Fruit fly (Drosophila melanogaster) whole organism, larva: ENCODE results near the gene Cyp6v1.

Experiments used
- noc ChIP-seq: fragments of 200-800 bp; sonication (Bioruptor generic); optimal IDR thresholded peaks from 3 replicates; lab custom pipeline; 2019; ENCODE audit warnings: missing biosample characterization, mild to moderate bottlenecking, missing genetic modification characterization, moderate library complexity

Cyp6v1 gene

DNA sequence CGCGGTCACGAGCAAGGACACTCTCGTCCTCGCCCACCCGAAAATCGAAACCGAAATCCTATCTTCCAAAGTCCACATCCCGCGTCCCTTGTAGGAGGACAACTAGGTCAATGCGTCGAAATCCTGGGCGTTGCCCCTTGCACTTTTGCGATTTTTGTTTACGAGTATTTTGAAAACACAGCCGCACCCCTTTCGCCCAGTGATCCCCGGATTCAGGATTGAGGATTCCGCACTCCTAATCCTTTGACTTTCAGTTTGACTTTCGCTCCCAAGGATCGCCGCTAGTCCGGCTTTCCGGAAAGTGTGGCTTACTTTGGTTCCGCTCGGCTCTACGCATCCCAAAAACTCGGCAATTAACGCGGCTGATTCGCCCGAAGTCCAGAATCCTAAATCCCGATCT is 23.5 kb downstream of the Cyp6v1 start:
- no peak for TF ChIP-seq noc (tag; lab: Kevin White, UChicago)

DNA sequence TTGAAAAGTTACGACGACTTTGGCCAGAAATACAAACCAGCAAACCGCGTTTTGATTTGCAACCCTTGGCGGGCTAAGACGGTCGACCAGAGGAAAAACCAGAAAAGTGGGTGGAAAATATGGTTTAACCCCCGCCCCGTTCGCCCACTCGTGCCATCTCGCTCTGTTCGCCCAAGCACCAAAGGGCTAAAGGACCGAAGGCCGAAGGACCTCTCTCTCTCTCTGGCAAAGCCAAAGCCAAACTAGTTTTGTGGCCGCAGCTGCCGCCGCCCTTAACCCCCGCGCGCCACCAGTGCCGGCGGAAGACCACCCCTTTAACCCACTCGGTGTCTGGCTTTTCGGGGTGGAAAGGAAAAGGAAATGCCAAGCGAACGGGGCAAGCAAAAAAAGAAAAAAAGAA is 30.3 kb downstream of the Cyp6v1 start:
- TF ChIP-seq noc (tag; lab: Kevin White, UChicago): no peak

DNA sequence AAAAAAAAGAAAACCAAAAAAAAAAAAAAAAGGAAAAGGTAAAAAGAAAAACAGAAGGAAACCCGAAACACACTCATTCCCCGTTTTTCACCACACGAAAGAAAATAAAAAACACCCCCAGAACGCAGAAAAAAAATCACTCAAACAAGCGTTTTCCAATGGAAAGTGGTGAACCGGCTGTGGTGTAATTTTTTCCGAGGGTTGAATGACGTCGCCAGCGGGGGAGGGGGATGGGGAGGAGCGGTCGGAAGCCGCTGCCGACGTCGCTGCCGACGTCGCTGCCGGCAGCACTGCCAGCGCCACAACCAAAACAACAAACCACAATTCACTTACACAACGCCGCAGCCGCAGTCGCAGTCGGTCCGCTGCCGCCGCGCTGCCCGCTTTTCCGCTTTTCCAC is 32.6 kb downstream of the Cyp6v1 start:
- no peak for TF ChIP-seq noc (tag; lab: Kevin White, UChicago)

DNA sequence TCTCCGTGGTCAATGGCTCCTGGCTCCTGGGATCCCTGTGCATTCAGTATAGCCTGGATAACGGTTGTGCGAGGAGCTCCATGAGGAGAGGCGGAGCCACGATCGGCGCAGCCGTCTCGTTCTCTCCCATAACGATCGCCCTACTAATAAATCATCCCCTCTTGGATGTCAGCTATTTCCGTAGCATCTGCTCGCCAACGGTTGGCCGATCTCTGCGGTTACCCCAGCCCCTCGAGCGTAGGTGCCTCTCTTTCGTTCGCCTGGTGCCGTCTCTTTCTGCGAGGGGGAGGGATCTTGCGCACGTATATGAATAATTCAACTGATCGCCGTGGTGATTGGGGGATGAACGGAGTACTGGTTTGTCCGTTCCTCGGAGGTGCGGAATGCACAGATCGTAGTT is 33.5 kb downstream of the Cyp6v1 start, which contains the start of gene run:
run (plus strand) TSS at position 217 of the 400 bp plus-strand sequence.
- no peak for TF ChIP-seq noc (tag; lab: Kevin White, UChicago)

DNA sequence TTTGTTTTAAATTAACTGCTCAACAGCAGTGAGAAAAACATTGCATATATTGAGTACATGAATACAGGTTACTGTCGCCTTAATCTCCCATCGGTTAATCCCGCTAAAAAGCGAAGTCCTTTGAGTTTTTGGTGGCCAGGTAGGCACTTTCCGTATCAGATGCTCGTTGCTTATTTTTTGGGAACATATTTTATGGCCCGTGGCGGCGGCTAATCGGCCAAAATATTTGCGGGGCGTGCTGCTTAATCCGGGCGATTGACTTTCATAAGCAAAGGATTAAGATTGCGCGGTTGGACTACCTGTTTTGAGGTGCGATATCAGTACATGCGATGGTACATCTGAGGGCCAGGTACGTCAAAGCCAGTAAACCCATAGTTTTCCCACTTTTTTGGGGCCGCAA is 34.3 kb downstream of the Cyp6v1 start:
- TF ChIP-seq noc (tag; lab: Kevin White, UChicago): no peak

DNA sequence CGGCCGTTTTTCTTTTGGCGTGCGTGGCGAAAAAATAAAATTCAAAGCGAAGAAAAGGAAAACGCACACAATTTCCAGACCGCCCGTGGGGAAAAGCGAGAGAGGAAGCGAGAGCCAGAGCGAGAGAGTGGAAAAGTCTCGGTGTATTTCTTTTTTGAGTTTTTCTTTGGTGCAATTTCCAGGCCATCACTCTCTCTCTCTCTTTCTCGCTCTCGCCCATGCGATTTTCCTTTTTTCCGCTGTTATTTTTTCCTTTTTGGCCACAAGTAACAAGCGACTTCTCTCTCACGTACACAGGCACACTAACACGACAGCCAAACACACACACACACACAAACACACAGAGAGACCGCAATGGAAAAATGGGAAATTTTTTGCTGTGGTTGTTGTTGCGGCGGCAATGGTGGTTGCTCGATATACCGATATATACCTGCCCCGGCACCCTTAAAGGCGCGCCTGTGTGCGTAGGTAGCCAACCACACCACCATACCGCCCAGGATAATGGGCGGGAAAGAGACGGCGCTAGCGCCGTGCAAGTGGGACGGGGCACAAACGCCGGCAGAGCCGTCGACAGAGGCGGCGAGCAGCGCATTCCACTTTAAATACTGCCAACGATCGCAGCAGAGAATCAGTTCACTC is 37.0 kb downstream of the Cyp6v1 start:
- TF ChIP-seq noc (tag; lab: Kevin White, UChicago): no peak

DNA sequence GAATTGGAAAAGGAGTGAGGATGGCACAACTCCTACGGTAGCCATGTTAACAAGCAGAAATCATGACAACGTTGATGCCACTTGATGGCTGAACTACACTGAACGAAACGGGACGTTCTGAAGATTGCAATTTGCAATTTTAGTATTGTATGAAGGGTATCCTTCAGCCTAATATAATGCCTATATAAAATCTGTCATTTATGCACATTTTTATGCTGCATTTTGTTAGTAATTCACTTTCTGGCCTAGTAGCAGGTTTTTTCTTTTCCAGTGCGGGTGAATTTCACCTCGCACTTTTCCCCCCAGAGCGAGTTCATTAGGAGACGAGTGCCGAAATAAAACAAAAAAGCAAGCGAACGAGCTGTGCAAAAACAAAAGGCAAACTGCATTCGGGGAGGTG is 46.0 kb downstream of the Cyp6v1 start:
- TF ChIP-seq noc (tag; lab: Kevin White, UChicago): no peak

DNA sequence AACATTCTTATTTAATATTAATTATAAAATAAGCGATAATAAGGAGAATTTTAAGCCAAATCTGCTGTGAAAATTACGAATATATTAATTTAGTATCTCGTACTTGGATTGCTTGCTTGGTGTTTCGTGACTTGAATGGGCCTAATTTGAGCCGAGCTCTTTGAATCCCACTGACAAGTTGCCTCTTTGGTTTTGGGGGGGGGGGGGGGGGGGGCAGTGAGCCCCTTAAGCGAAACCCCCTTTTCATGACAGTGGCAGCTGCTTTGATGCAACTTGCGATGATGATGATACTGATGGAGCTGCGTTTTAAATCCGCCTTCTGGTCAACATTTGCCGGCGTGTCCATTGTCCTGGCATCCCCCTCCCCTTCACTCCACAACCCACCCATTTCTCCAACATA is 47.4 kb downstream of the Cyp6v1 start:
- TF ChIP-seq noc (tag; lab: Kevin White, UChicago): no peak

DNA sequence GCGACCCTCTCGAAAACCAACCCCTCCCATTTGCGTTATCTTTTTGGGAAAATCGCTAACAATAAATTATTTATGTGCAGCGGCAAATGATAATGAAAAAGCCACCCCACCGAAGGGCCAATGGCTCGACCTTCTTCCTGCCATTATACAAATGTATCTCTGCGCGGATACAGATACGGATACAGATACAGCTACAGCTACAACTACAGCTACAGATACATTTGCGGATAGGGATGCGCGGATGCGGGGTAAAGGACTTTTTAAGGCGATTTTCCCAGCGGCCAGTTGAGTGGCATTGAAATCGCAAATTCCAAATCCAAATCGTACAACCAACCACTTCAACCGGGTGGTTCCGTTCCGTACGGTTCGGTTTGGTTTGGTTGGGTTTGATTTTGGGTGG is 52.8 kb downstream of the Cyp6v1 start:
- no peak for TF ChIP-seq noc (tag; lab: Kevin White, UChicago)
